Worm (Caenorhabditis elegans): ENCODE results near the gene osm-3.

Gene osm-3

ce11 chrIV:3814553-3815258 lies 13.9 kb upstream of the osm-3 start (continued):
- TF ChIP-seq mel-28 (tag; optimal IDR thresholded peaks at IDR 0.05; ENCODE audit: borderline replicate concordance) (no peak), dox-1 (GFP tag; IDR thresholded peaks at IDR 0.05) (peak; percentile 48; the same call in 1 of the 2 replicates), nhr-179 (tag; optimal IDR thresholded peaks at IDR 0.05) (no peak), attf-5 (GFP tag; optimal IDR thresholded peaks at IDR 0.05) (peak; percentile 31), die-1 (tag; optimal IDR thresholded peaks at IDR 0.05) (no peak), F10E7.11 (tag; optimal IDR thresholded peaks at IDR 0.05) (no peak), hlh-26 (GFP tag; conservative IDR thresholded peaks at IDR 0.05) (no peak), pbrm-1 (GFP tag; IDR thresholded peaks at IDR 0.05) (no peak), unc-130 (GFP tag; optimal IDR thresholded peaks at IDR 0.05) (no peak)

ce11 chrIV:3812812-3813211 lies 12.0 kb upstream of the osm-3 start:
- TF ChIP-seq egrh-3 (GFP tag; IDR thresholded peaks at IDR 0.05) = peak; percentile 44; the same call in 1 of the 2 replicates
- TF ChIP-seq C06A6.2 (GFP tag; conservative IDR thresholded peaks at IDR 0.05) = no peak
- peak; percentile 77 for TF ChIP-seq zfh-2 (GFP tag; conservative IDR thresholded peaks at IDR 0.05)
- TF ChIP-seq aptf-3 (GFP tag; IDR thresholded peaks at IDR 0.05) = no peak

- TF ChIP-seq dox-1 (GFP tag; IDR thresholded peaks at IDR 0.05) (peak; percentile 33; the same call in 1 of the 2 replicates), ztf-18 (tag; optimal IDR thresholded peaks at IDR 0.05) (no peak), zfh-2 (GFP tag; conservative IDR thresholded peaks at IDR 0.05) (0 out of 2 replicates have a peak, but pooled peaks have one; percentile 37), cebp-1 (GFP tag; IDR thresholded peaks at IDR 0.05) (no peak), cebp-1 (tag; optimal IDR thresholded peaks at IDR 0.05) (peak; percentile 14)
These were observed 6.7 kb upstream of the osm-3 start for ce11 chrIV:3807545-3807944.

ce11 chrIV:3807092-3807491 lies 6.2 kb upstream of the osm-3 start, which contains the start of gene M02B7.7:
TSS of gene M02B7.7 (minus strand) at chrIV:3807192.
- TF ChIP-seq repo-1 (tag; optimal IDR thresholded peaks at IDR 0.05) = no peak
- no peak for TF ChIP-seq sptf-2 (GFP tag; optimal IDR thresholded peaks at IDR 0.05)
- TF ChIP-seq sdz-38 (tag; optimal IDR thresholded peaks at IDR 0.05) = no peak
- TF ChIP-seq Y53G8AR.9 (GFP tag; conservative IDR thresholded peaks at IDR 0.05) = no peak
- no peak for TF ChIP-seq nfya-1 (tag; optimal IDR thresholded peaks at IDR 0.05; ENCODE audit: borderline replicate concordance, insufficient read depth)
- no peak for TF ChIP-seq efl-1 (GFP tag; optimal IDR thresholded peaks at IDR 0.05)
- no peak for TF ChIP-seq nhr-120 (GFP tag; IDR thresholded peaks at IDR 0.05)
- no peak for TF ChIP-seq F33H1.4 (GFP tag; IDR thresholded peaks at IDR 0.05)
- no peak for TF ChIP-seq Y53F4B.3 (GFP tag; IDR thresholded peaks at IDR 0.05)
- TF ChIP-seq B0336.3 (GFP tag; IDR thresholded peaks at IDR 0.05) = no peak
- no peak for TF ChIP-seq lin-35 (GFP tag; optimal IDR thresholded peaks at IDR 0.05)
- no peak for TF ChIP-seq F39B2.1 (GFP tag; IDR thresholded peaks at IDR 0.05)
- TF ChIP-seq T26A5.8 (tag; optimal IDR thresholded peaks at IDR 0.05) = no peak
- TF ChIP-seq ceh-91 (GFP tag; IDR thresholded peaks at IDR 0.05) = no peak
- TF ChIP-seq aptf-2 (GFP tag; conservative IDR thresholded peaks at IDR 0.05) = no peak
- TF ChIP-seq F57A8.1 (GFP tag; optimal IDR thresholded peaks at IDR 0.05) = no peak
- no peak for TF ChIP-seq F22D6.2 (tag; optimal IDR thresholded peaks at IDR 0.05)
- TF ChIP-seq chd-7 (tag; optimal IDR thresholded peaks at IDR 0.05) = no peak
- TF ChIP-seq dpl-1 (GFP tag; optimal IDR thresholded peaks at IDR 0.05) = no peak

Measured in whole organism, young adult.